Fruit fly (Drosophila melanogaster): Measurements from ENCODE around the gene Sf3a1.

Gene Sf3a1

dm6 chr3R:17042838-17043569, 40.8 kb upstream of the Sf3a1 start, which contains the start of the genes bdwf and Patr-1 (continued):
- TF ChIP-seq Lhr (GFP tag; optimal IDR thresholded peaks at IDR 0.05) (peak; percentile 27), Stat92E (GFP tag; optimal IDR thresholded peaks at IDR 0.05) (no peak), al (GFP tag; IDR thresholded peaks at IDR 0.05) (no peak; the same call in 1 of the 2 replicates), lbe (GFP tag; optimal IDR thresholded peaks at IDR 0.05) (peak; percentile 25), B-H2 (GFP tag; optimal IDR thresholded peaks at IDR 0.05) (no peak), az2 (GFP tag; optimal IDR thresholded peaks at IDR 0.05) (peak; percentile 7), Ets65A (GFP tag) (peak; percentile 85), CG17359 (tag; optimal IDR thresholded peaks at IDR 0.05) (no peak), slou (GFP tag; optimal IDR thresholded peaks at IDR 0.05) (peak; percentile 16), CG12155 (GFP tag; optimal IDR thresholded peaks at IDR 0.05) (peak; percentile 0), phol (tag; optimal IDR thresholded peaks at IDR 0.05) (peak; percentile 43), CG1602 (GFP tag; optimal IDR thresholded peaks at IDR 0.05) (no peak), CG10267 (tag; optimal IDR thresholded peaks at IDR 0.05) (peak; percentile 44), CG30020 (tag; optimal IDR thresholded peaks at IDR 0.05) (peak; percentile 44), CG6765 (GFP tag; optimal IDR thresholded peaks at IDR 0.05) (no peak), CG6654 (GFP tag; optimal IDR thresholded peaks at IDR 0.05) (no peak), grn (GFP tag; optimal IDR thresholded peaks at IDR 0.05) (no peak), trem (tag; optimal IDR thresholded peaks at IDR 0.05) (peak; percentile 65), E2f1 (GFP tag; IDR thresholded peaks at IDR 0.05) (no peak), sug (tag; optimal IDR thresholded peaks at IDR 0.05) (peak; percentile 36), toy (GFP tag; IDR thresholded peaks at IDR 0.05) (no peak), Adf1 (GFP tag; IDR thresholded peaks at IDR 0.05) (no peak), Kr (GFP tag; optimal IDR thresholded peaks at IDR 0.05) (no peak), CG13624 (GFP tag; optimal IDR thresholded peaks at IDR 0.05) (no peak), lov (optimal IDR thresholded peaks at IDR 0.05) (no peak), lov (GFP tag; IDR thresholded peaks at IDR 0.05) (no peak), CG9437 (GFP tag; optimal IDR thresholded peaks at IDR 0.05) (peak; percentile 47), gcm2 (GFP tag; optimal IDR thresholded peaks at IDR 0.05) (no peak), CG8290 (GFP tag; optimal IDR thresholded peaks at IDR 0.05) (no peak), CG8290 (tag; optimal IDR thresholded peaks at IDR 0.05) (no peak), Ets97D (GFP tag; optimal IDR thresholded peaks at IDR 0.05) (peak; percentile 51), maf-S (GFP tag; optimal IDR thresholded peaks at IDR 0.05) (no peak), Hr3 (GFP tag; optimal IDR thresholded peaks at IDR 0.05) (peak; percentile 35), Dll (GFP tag; IDR thresholded peaks at IDR 0.05; ENCODE audit: partially characterized antibody) (peak; percentile 92), YL-1 (GFP tag; optimal IDR thresholded peaks at IDR 0.05) (peak; percentile 48), bbx (GFP tag; IDR thresholded peaks at IDR 0.05; ENCODE audit: partially characterized antibody) (peak; percentile 89), CG4404 (GFP tag; IDR thresholded peaks at IDR 0.05) (0 out of 2 replicates have a peak, but pooled peaks have one; percentile 6), CG30403 (GFP tag; optimal IDR thresholded peaks at IDR 0.05) (peak; percentile 60), CG9817 (tag; optimal IDR thresholded peaks at IDR 0.05) (peak; percentile 4), CTCF (GFP tag; optimal IDR thresholded peaks at IDR 0.05) (peak; percentile 24), E2f2 (GFP tag; IDR thresholded peaks at IDR 0.05) (peak; percentile 45), slbo (GFP tag; IDR thresholded peaks at IDR 0.05) (no peak; the same call in 1 of the 2 replicates), gfzf (GFP tag; optimal IDR thresholded peaks at IDR 0.05) (peak; percentile 17), CG10431 (GFP tag; optimal IDR thresholded peaks at IDR 0.05) (no peak), ci (GFP tag; IDR thresholded peaks at IDR 0.05) (no peak), mirr (GFP tag; optimal IDR thresholded peaks at IDR 0.05) (no peak), Jarid2 (GFP tag; optimal IDR thresholded peaks at IDR 0.05) (no peak), tin (GFP tag; optimal IDR thresholded peaks at IDR 0.05) (peak; percentile 8), nmo (GFP tag; optimal IDR thresholded peaks at IDR 0.05) (peak; percentile 69), lilli (GFP tag; optimal IDR thresholded peaks at IDR 0.05) (peak; percentile 37), chm (GFP tag; IDR thresholded peaks at IDR 0.05) (no peak)
